Fruit fly (Drosophila melanogaster) whole organism, embryonic: ENCODE results near the gene Drsl1.

Source experiments
- Ada2b ChIP-seq: fragments of 200-800 bp; sonication (Bioruptor generic); IDR thresholded peaks from 2 replicates; pipeline ENCODE4 v1.3.6; 2022; ENCODE audit warnings: missing biosample characterization, missing genetic modification characterization
- Adf1 ChIP-seq: fragments of 200-800 bp; sonication (Bioruptor generic); IDR thresholded peaks from 2 replicates; pipeline ENCODE4 v1.3.6; 2022; ENCODE audit warnings: missing biosample characterization, missing genetic modification characterization
- Aef1 ChIP-seq: fragments of 200-800 bp; sonication (Bioruptor generic); IDR thresholded peaks from 3 replicates; pipeline ENCODE4 v1.3.6; 2022; ENCODE audit warnings: missing biosample characterization, missing genetic modification characterization
- Asciz ChIP-seq: fragments of 200-800 bp; sonication (Bioruptor generic); optimal IDR thresholded peaks from 2 replicates; lab custom pipeline; 2017; ENCODE audit warnings: missing biosample characterization, mild to moderate bottlenecking, missing genetic modification characterization, missing genetic modification reagents
- Atf6 ChIP-seq: fragments of 200-800 bp; sonication (Bioruptor generic); IDR thresholded peaks from 2 replicates; pipeline ENCODE4 v1.3.6; 2022; ENCODE audit warnings: missing biosample characterization, missing genetic modification characterization
- CG12071 ChIP-seq: fragments of 200-800 bp; sonication (Bioruptor generic); optimal IDR thresholded peaks from 3 replicates; lab custom pipeline; 2018; ENCODE audit warnings: missing biosample characterization, mild to moderate bottlenecking, missing genetic modification characterization
- CG12299 ChIP-seq: fragments of 200-800 bp; sonication (Bioruptor generic); optimal IDR thresholded peaks from 2 replicates; lab custom pipeline; 2018; ENCODE audit warnings: missing biosample characterization, mild to moderate bottlenecking, missing genetic modification characterization
- CG15696 ChIP-seq: fragments of 200-800 bp; sonication (Bioruptor generic); optimal IDR thresholded peaks from 2 replicates; lab custom pipeline; 2019; ENCODE audit warnings: missing biosample characterization, mild to moderate bottlenecking, missing genetic modification characterization, moderate library complexity
- CG16813 ChIP-seq: fragments of 200-800 bp; sonication (Bioruptor generic); IDR thresholded peaks from 3 replicates; pipeline ENCODE4 v1.3.6; 2022; ENCODE audit warnings: missing biosample characterization, missing genetic modification characterization; ENCODE audit not compliant: partially characterized antibody
- CG17359 ChIP-seq: fragments of 200-800 bp; sonication (Bioruptor generic); optimal IDR thresholded peaks from 3 replicates; lab custom pipeline; 2018; ENCODE audit warnings: missing biosample characterization, mild to moderate bottlenecking, missing genetic modification characterization, moderate library complexity
- CG18476 ChIP-seq: fragments of 200-800 bp; sonication (Bioruptor generic); optimal IDR thresholded peaks from 2 replicates; lab custom pipeline; 2016; ENCODE audit warnings: missing biosample characterization, mild to moderate bottlenecking, missing genetic modification characterization
- CG2120 ChIP-seq: fragments of 200-800 bp; sonication (Bioruptor generic); optimal IDR thresholded peaks from 3 replicates; lab custom pipeline; 2016; ENCODE audit warnings: missing biosample characterization, missing genetic modification characterization
- CG2199 ChIP-seq: fragments of 200-800 bp; sonication (Bioruptor generic); IDR thresholded peaks from 3 replicates; pipeline ENCODE4 v1.3.6; 2022; ENCODE audit warnings: missing biosample characterization, missing genetic modification characterization
- CG31388 ChIP-seq: fragments of 200-800 bp; sonication (Bioruptor generic); optimal IDR thresholded peaks from 2 replicates; lab custom pipeline; 2016; ENCODE audit warnings: missing biosample characterization, missing genetic modification characterization
- CG3407 ChIP-seq: fragments of 200-800 bp; sonication (Bioruptor generic); optimal IDR thresholded peaks from 2 replicates; lab custom pipeline; 2018; ENCODE audit warnings: missing biosample characterization, mild to moderate bottlenecking, missing genetic modification characterization
- CG6254 ChIP-seq: fragments of 200-800 bp; sonication (Bioruptor generic); optimal IDR thresholded peaks from 3 replicates; lab custom pipeline; 2017; ENCODE audit warnings: mild to moderate bottlenecking, missing biosample characterization, missing genetic modification reagents, missing genetic modification characterization
- CG6654 ChIP-seq: fragments of 200-800 bp; sonication (Bioruptor generic); optimal IDR thresholded peaks from 2 replicates; lab custom pipeline; 2017; ENCODE audit warnings: missing biosample characterization, mild to moderate bottlenecking, missing genetic modification characterization
- CG6689 ChIP-seq: fragments of 200-800 bp; sonication (Bioruptor generic); IDR thresholded peaks from 2 replicates; pipeline ENCODE4 v1.3.6; 2022; ENCODE audit warnings: missing biosample characterization, missing genetic modification characterization
- CG7271 ChIP-seq: fragments of 200-800 bp; sonication (Bioruptor generic); optimal IDR thresholded peaks from 2 replicates; lab custom pipeline; 2018; ENCODE audit warnings: missing biosample characterization, mild to moderate bottlenecking, missing genetic modification characterization, moderate library complexity
- CG7556 ChIP-seq: fragments of 200-800 bp; sonication (Bioruptor generic); optimal IDR thresholded peaks from 2 replicates; lab custom pipeline; 2017; ENCODE audit warnings: missing biosample characterization, mild to moderate bottlenecking, missing genetic modification characterization
- CG7839 ChIP-seq: fragments of 200-800 bp; sonication (Bioruptor generic); optimal IDR thresholded peaks from 3 replicates; lab custom pipeline; 2018; ENCODE audit warnings: missing biosample characterization, mild to moderate bottlenecking, missing genetic modification characterization, moderate library complexity
- CG7987 ChIP-seq: fragments of 200-800 bp; sonication (Bioruptor generic); optimal IDR thresholded peaks from 2 replicates; lab custom pipeline; 2018; ENCODE audit warnings: missing biosample characterization, mild to moderate bottlenecking, missing genetic modification characterization, moderate library complexity
- CG8388 ChIP-seq: fragments of 200-800 bp; sonication (Bioruptor generic); optimal IDR thresholded peaks from 2 replicates; lab custom pipeline; 2019; ENCODE audit warnings: missing biosample characterization, mild to moderate bottlenecking, missing genetic modification characterization, moderate library complexity
- CG9817 ChIP-seq: fragments of 200-800 bp; sonication (Bioruptor generic); optimal IDR thresholded peaks from 2 replicates; lab custom pipeline; 2018; ENCODE audit warnings: missing biosample characterization, mild to moderate bottlenecking, missing genetic modification characterization, moderate library complexity
- CG9932 ChIP-seq: fragments of 200-800 bp; sonication (Bioruptor generic); IDR thresholded peaks from 2 replicates; pipeline ENCODE4 v1.3.6; 2022; ENCODE audit warnings: missing biosample characterization, missing genetic modification characterization
- GATAe ChIP-seq: fragments of 200-800 bp; sonication (Bioruptor generic); conservative IDR thresholded peaks from 2 replicates; pipeline ENCODE4 v1.3.6; 2022; ENCODE audit warnings: missing biosample characterization, missing genetic modification characterization
- H15 ChIP-seq: fragments of 200-800 bp; sonication (Bioruptor generic); IDR thresholded peaks from 3 replicates; pipeline ENCODE4 v1.3.6; 2022; ENCODE audit warnings: missing biosample characterization, missing genetic modification characterization
- HHEX ChIP-seq: fragments of 200-800 bp; sonication (Bioruptor generic); optimal IDR thresholded peaks from 3 replicates; lab custom pipeline; 2017; ENCODE audit warnings: missing biosample characterization, mild to moderate bottlenecking, missing genetic modification characterization, missing genetic modification reagents
- Hr39 ChIP-seq: fragments of >200 bp; optimal IDR thresholded peaks from 2 replicates; lab custom pipeline; 2017
- Nf-YA ChIP-seq: fragments of 200-800 bp; sonication (Bioruptor generic); IDR thresholded peaks from 2 replicates; pipeline ENCODE4 v1.3.6; 2022; ENCODE audit warnings: missing biosample characterization, missing genetic modification characterization
- PHDP ChIP-seq: fragments of 200-800 bp; sonication (Bioruptor generic); optimal IDR thresholded peaks from 3 replicates; lab custom pipeline; 2018; ENCODE audit warnings: missing biosample characterization, mild to moderate bottlenecking, missing genetic modification characterization, moderate library complexity
- Vsx1 ChIP-seq: fragments of 200-800 bp; sonication (Bioruptor generic); optimal IDR thresholded peaks from 2 replicates; lab custom pipeline; 2017; ENCODE audit warnings: missing biosample characterization, mild to moderate bottlenecking, missing genetic modification characterization, missing genetic modification reagents
- az2 ChIP-seq: fragments of 200-800 bp; sonication (Bioruptor generic); optimal IDR thresholded peaks from 3 replicates; lab custom pipeline; 2016; ENCODE audit warnings: missing biosample characterization, missing genetic modification characterization
- cg ChIP-seq: fragments of 200-800 bp; sonication (Bioruptor generic); optimal IDR thresholded peaks from 3 replicates; lab custom pipeline; 2019; ENCODE audit warnings: missing biosample characterization, mild to moderate bottlenecking, missing genetic modification characterization, moderate library complexity
- chif ChIP-seq, 2 experiments: fragments of 200-800 bp; sonication (Bioruptor generic); optimal IDR thresholded peaks; 3 replicates each; lab custom pipeline; 2016; ENCODE audit warnings: missing biosample characterization in 2 of 2, missing genetic modification characterization in 2 of 2
- croc ChIP-seq: fragments of 200-800 bp; sonication (Bioruptor generic); conservative IDR thresholded peaks from 3 replicates; pipeline ENCODE4 v1.3.6; 2022; ENCODE audit warnings: missing biosample characterization, missing genetic modification characterization
- dimm ChIP-seq: fragments of 200-800 bp; sonication (Bioruptor generic); IDR thresholded peaks from 2 replicates; pipeline ENCODE4 v1.3.6; 2022; ENCODE audit warnings: missing biosample characterization, missing genetic modification characterization
- dmrt11E ChIP-seq: fragments of 200-800 bp; sonication (Bioruptor generic); optimal IDR thresholded peaks from 3 replicates; lab custom pipeline; 2018; ENCODE audit warnings: missing biosample characterization, mild to moderate bottlenecking, missing genetic modification characterization, moderate library complexity
- hb ChIP-seq: fragments of 200-800 bp; sonication (Bioruptor generic); IDR thresholded peaks from 3 replicates; pipeline ENCODE4 v1.3.6; 2022; ENCODE audit warnings: missing biosample characterization, missing genetic modification characterization; ENCODE audit not compliant: partially characterized antibody
- ind ChIP-seq: fragments of 200-800 bp; sonication (Bioruptor generic); optimal IDR thresholded peaks from 3 replicates; lab custom pipeline; 2016; ENCODE audit warnings: missing biosample characterization, missing genetic modification characterization
- lab ChIP-seq: fragments of 200-800 bp; sonication (Bioruptor generic); optimal IDR thresholded peaks from 3 replicates; lab custom pipeline; 2017; ENCODE audit warnings: missing biosample characterization, missing genetic modification characterization, mild to moderate bottlenecking, moderate library complexity, missing genetic modification reagents
- pho ChIP-seq: fragments of 200-800 bp; sonication (Bioruptor generic); optimal IDR thresholded peaks from 2 replicates; lab custom pipeline; 2016; ENCODE audit warnings: missing biosample characterization, missing genetic modification characterization
- pzg ChIP-seq: fragments of 200-800 bp; sonication (Bioruptor generic); optimal IDR thresholded peaks from 3 replicates; lab custom pipeline; 2018; ENCODE audit warnings: missing biosample characterization, mild to moderate bottlenecking, missing genetic modification characterization, moderate library complexity
- rib ChIP-seq: fragments of 200-800 bp; sonication (Bioruptor generic); IDR thresholded peaks from 2 replicates; pipeline ENCODE4 v1.3.6; 2022; ENCODE audit warnings: missing biosample characterization, missing genetic modification characterization
- sens-2 ChIP-seq: fragments of 200-800 bp; sonication (Bioruptor generic); IDR thresholded peaks from 2 replicates; pipeline ENCODE4 v1.3.6; 2022; ENCODE audit warnings: missing biosample characterization, missing genetic modification characterization
- shn ChIP-seq: fragments of 200-800 bp; sonication (Bioruptor generic); optimal IDR thresholded peaks from 3 replicates; lab custom pipeline; 2016; ENCODE audit warnings: missing biosample characterization, missing genetic modification characterization
- unc-4 ChIP-seq: fragments of 200-800 bp; sonication (Bioruptor generic); IDR thresholded peaks from 2 replicates; pipeline ENCODE4 v1.3.6; 2022; ENCODE audit warnings: missing biosample characterization, missing genetic modification characterization; ENCODE audit not compliant: partially characterized antibody
- wdn ChIP-seq: fragments of 200-800 bp; sonication (Bioruptor generic); IDR thresholded peaks from 2 replicates; pipeline ENCODE4 v1.3.6; 2022; ENCODE audit warnings: missing biosample characterization, missing genetic modification characterization

The Drsl1 gene

DNA sequence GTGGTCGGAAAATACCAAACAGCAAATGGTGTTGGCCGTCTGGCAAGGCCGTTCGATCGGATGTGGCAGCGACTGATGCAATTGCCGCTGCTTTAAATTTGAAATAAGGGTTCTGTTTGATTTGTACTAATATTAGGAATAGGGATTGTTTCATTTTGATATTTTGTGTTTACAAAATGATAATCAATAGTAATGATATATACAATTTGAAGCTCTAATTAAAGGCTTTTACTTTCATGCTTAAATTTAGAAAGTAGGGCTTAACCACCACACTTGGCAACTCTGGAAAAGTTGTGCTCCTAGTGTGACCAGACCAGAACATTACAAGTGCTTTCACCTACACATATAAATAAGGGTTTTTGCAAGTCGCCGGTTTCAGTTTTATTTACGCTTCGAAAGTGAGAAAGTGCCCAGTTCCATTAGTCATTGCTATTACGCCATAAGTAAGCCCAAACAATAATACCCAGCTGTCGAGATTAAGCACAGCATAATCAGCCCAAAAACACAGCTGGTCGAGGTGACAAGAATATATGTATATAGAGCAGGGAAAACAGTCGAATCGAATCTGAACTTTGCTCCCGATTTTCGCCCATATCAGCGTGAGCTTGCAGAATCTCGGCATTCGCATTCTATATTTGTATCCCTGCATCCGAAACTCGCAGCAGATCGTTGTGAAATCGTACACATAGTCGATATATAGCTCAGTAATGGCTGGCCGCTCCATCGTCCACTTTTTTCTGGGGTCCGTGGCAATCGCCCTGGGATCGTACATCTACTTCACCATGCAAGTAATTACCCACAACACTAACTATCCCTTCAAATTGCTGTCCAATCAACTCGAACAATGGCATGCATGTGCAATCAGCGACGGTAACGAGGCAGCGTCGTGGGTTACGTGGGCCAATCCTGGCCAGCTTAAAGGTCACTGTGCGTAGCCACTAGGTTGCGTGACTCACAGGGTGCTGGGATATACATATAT is 9.4 kb downstream of the Drsl1 start, which contains the start of gene Gtpx (continued):
- TF ChIP-seq chif (GFP tag; optimal IDR thresholded peaks at IDR 0.05; lab: Kevin White, UChicago) (peak in 1 of 2 experiments; percentile 37), CG7271 (no peak), H15 (GFP tag; lab: Robert Waterston, UW) (no peak), dmrt11E (tag; lab: Kevin White, UChicago) (peak; percentile 8), shn (no peak), CG2120 (GFP tag; lab: Kevin White, UChicago) (peak; percentile 62), wdn (GFP tag; lab: Robert Waterston, UW) (0 out of 2 replicates have a peak, but pooled peaks have one; percentile 24), CG6254 (GFP tag; lab: Kevin White, UChicago) (no peak), CG15696 (tag; lab: Kevin White, UChicago) (no peak), CG7987 (GFP tag; lab: Kevin White, UChicago) (no peak), CG18476 (GFP tag; lab: Kevin White, UChicago) (peak; percentile 32), CG12299 (tag; lab: Kevin White, UChicago) (no peak), az2 (peak; percentile 30), croc (GFP tag; lab: Robert Waterston, UW) (no peak), CG7556 (GFP tag; lab: Kevin White, UChicago) (peak; percentile 8), unc-4 (GFP tag; lab: Robert Waterston, UW) (no peak), Aef1 (GFP tag; lab: Robert Waterston, UW) (no peak), ind (GFP tag; lab: Kevin White, UChicago) (peak; percentile 19), dimm (GFP tag; lab: Robert Waterston, UW) (no peak), CG12071 (GFP tag; lab: Kevin White, UChicago) (no peak), Ada2b (no peak), HHEX (GFP tag; lab: Kevin White, UChicago) (no peak), CG31388 (GFP tag; lab: Kevin White, UChicago) (no peak), GATAe (GFP tag; lab: Robert Waterston, UW) (no peak), CG2199 (no peak), Hr39 (no peak), pho (GFP tag; lab: Kevin White, UChicago) (peak; percentile 54), Atf6 (GFP tag; lab: Robert Waterston, UW) (no peak), CG6689 (GFP tag; lab: Robert Waterston, UW) (no peak), pzg (GFP tag; lab: Kevin White, UChicago) (peak; percentile 83), cg (peak; percentile 71), CG17359 (peak; percentile 9), CG9817 (tag; lab: Kevin White, UChicago) (peak; percentile 65), CG16813 (no peak), sens-2 (GFP tag; lab: Robert Waterston, UW) (no peak), CG7839 (tag; lab: Kevin White, UChicago) (no peak), rib (no peak), Nf-YA (GFP tag; lab: Robert Waterston, UW) (no peak), Asciz (GFP tag; lab: Kevin White, UChicago) (no peak), CG3407 (GFP tag; lab: Kevin White, UChicago) (no peak), Vsx1 (no peak), lab (GFP tag; lab: Kevin White, UChicago) (no peak), hb (GFP tag; lab: Robert Waterston, UW) (no peak), PHDP (peak; percentile 41), CG6654 (GFP tag; lab: Kevin White, UChicago) (no peak), Adf1 (0 out of 2 replicates have a peak, but pooled peaks have one; percentile 16), CG9932 (GFP tag; lab: Robert Waterston, UW) (peak; percentile 69), CG8388 (GFP tag; lab: Kevin White, UChicago) (peak; percentile 19)
